Fruit fly (Drosophila melanogaster) whole organism: ENCODE results near the gene witty.

ENCODE experiments used
- CG8478 ChIP-seq: fragments of >200 bp; optimal IDR thresholded peaks from 2 replicates; lab custom pipeline; 2018; ENCODE audit warnings: inconsistent platforms
- Dll ChIP-seq: fragments of >200 bp; optimal IDR thresholded peaks from 2 replicates; lab custom pipeline; 2017
- EcR ChIP-seq, 2 experiments: fragments of >200 bp; optimal IDR thresholded peaks; 2 replicates each; lab custom pipeline; 2017; ENCODE audit warnings: missing biosample characterization in 2 of 2, missing genetic modification characterization in 2 of 2, missing genetic modification reagents in 2 of 2
- pan ChIP-seq: fragments of >200 bp; optimal IDR thresholded peaks from 2 replicates; lab custom pipeline; 2017
- psq ChIP-seq: fragments of >200 bp; optimal IDR thresholded peaks from 2 replicates; lab custom pipeline; 2017
- usp ChIP-seq: fragments of >200 bp; optimal IDR thresholded peaks from 2 replicates; lab custom pipeline; 2017; ENCODE audit warnings: missing biosample characterization, missing genetic modification characterization, mixed read lengths

DNA sequence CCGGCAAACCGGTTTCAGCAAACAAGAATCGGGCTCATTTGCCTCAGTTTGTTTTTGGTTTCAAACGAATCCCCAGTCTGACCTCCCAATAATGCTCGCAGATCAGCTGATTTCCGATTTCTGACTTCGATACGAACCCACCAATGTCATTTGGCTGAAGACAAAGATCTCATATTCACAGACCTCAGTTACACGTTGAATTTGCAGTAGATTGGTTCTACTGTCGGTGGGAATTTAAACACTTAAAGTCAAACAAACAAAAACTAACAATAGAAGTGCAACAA, 10.9 kb upstream of the witty start, which contains the start of gene CG14275:
- TF ChIP-seq psq (lab: Kevin White, UChicago) (no peak), usp (GFP tag; lab: Kevin White, UChicago) (no peak), pan (lab: Kevin White, UChicago) (no peak), Dll (lab: Kevin White, UChicago) (no peak), CG8478 (lab: Kevin White, UChicago) (no peak), EcR (GFP tag; optimal IDR thresholded peaks at IDR 0.05; lab: Kevin White, UChicago) (no peak)
